Fruit fly (Drosophila melanogaster) whole organism, embryonic: ENCODE data around the gene CG1532.
A peak's percentile ranks its signal among the peaks of the same experiment; 100 is the strongest.

Experiments used
- Asciz ChIP-seq: fragments of 200-800 bp; sonication (Bioruptor generic); optimal IDR thresholded peaks from 2 replicates; lab custom pipeline; 2017; ENCODE audit warnings: missing biosample characterization, mild to moderate bottlenecking, missing genetic modification characterization, missing genetic modification reagents
- CG10209 ChIP-seq: fragments of 200-800 bp; sonication (Bioruptor generic); optimal IDR thresholded peaks from 3 replicates; lab custom pipeline; 2017; ENCODE audit warnings: missing biosample characterization, mild to moderate bottlenecking, missing genetic modification characterization, missing genetic modification reagents
- CG10979 ChIP-seq: fragments of 200-800 bp; sonication (Bioruptor generic); optimal IDR thresholded peaks from 2 replicates; lab custom pipeline; 2018; ENCODE audit warnings: missing biosample characterization, mild to moderate bottlenecking, missing genetic modification characterization, moderate library complexity
- CG11247 ChIP-seq: fragments of 200-800 bp; sonication (Bioruptor generic); IDR thresholded peaks from 2 replicates; pipeline ENCODE4 v1.3.6; 2022; ENCODE audit warnings: missing biosample characterization, missing genetic modification characterization
- CG11560 ChIP-seq: fragments of 200-800 bp; sonication (Bioruptor generic); IDR thresholded peaks from 3 replicates; pipeline ENCODE4 v1.3.6; 2022; ENCODE audit warnings: missing biosample characterization, missing genetic modification characterization
- CG12659 ChIP-seq: fragments of 200-800 bp; sonication (Bioruptor generic); optimal IDR thresholded peaks from 3 replicates; lab custom pipeline; 2017; ENCODE audit warnings: mild to moderate bottlenecking, missing biosample characterization, missing genetic modification reagents, missing genetic modification characterization
- CG13424 ChIP-seq: fragments of 200-800 bp; sonication (Bioruptor generic); optimal IDR thresholded peaks from 2 replicates; lab custom pipeline; 2019; ENCODE audit warnings: missing biosample characterization, mild to moderate bottlenecking, missing genetic modification characterization, moderate library complexity
- CG14014 ChIP-seq: fragments of 200-800 bp; sonication (Bioruptor generic); IDR thresholded peaks from 2 replicates; pipeline ENCODE4 v1.3.6; 2022; ENCODE audit warnings: missing biosample characterization, missing genetic modification characterization
- CG14050 ChIP-seq: fragments of 200-800 bp; sonication (Bioruptor generic); IDR thresholded peaks from 3 replicates; pipeline ENCODE4 v1.3.6; 2022; ENCODE audit warnings: missing biosample characterization, missing genetic modification characterization
- CG15601 ChIP-seq: fragments of 200-800 bp; sonication (Bioruptor generic); optimal IDR thresholded peaks from 3 replicates; lab custom pipeline; 2019; ENCODE audit warnings: missing biosample characterization, mild to moderate bottlenecking, missing genetic modification characterization, moderate library complexity
- CG17328 ChIP-seq: fragments of 200-800 bp; sonication (Bioruptor generic); IDR thresholded peaks from 2 replicates; pipeline ENCODE4 v1.3.6; 2022; ENCODE audit warnings: missing biosample characterization, missing genetic modification characterization
- CG17359 ChIP-seq: fragments of 200-800 bp; sonication (Bioruptor generic); optimal IDR thresholded peaks from 3 replicates; lab custom pipeline; 2018; ENCODE audit warnings: missing biosample characterization, mild to moderate bottlenecking, missing genetic modification characterization, moderate library complexity
- CG17568 ChIP-seq: fragments of 200-800 bp; sonication (Bioruptor generic); optimal IDR thresholded peaks from 2 replicates; lab custom pipeline; 2018; ENCODE audit warnings: missing biosample characterization, mild to moderate bottlenecking, missing genetic modification characterization, moderate library complexity
- CG17912 ChIP-seq: fragments of 200-800 bp; sonication (Bioruptor generic); optimal IDR thresholded peaks from 2 replicates; lab custom pipeline; 2018; ENCODE audit warnings: missing biosample characterization, mild to moderate bottlenecking, missing genetic modification characterization
- CG1792 ChIP-seq: fragments of 200-800 bp; sonication (Bioruptor generic); optimal IDR thresholded peaks from 2 replicates; lab custom pipeline; 2016; ENCODE audit warnings: missing biosample characterization, missing genetic modification characterization
- CG18262 ChIP-seq: fragments of 200-800 bp; optimal IDR thresholded peaks from 3 replicates; lab custom pipeline; 2019; ENCODE audit warnings: missing biosample characterization, mild to moderate bottlenecking, missing genetic modification characterization, moderate library complexity
- CG18619 ChIP-seq: fragments of 200-800 bp; sonication (Bioruptor generic); optimal IDR thresholded peaks from 3 replicates; lab custom pipeline; 2017; ENCODE audit warnings: missing biosample characterization, mild to moderate bottlenecking, missing genetic modification characterization
- CG31388 ChIP-seq: fragments of 200-800 bp; sonication (Bioruptor generic); optimal IDR thresholded peaks from 2 replicates; lab custom pipeline; 2016; ENCODE audit warnings: missing biosample characterization, missing genetic modification characterization
- CG32767 ChIP-seq: fragments of 200-800 bp; sonication (Bioruptor generic); IDR thresholded peaks from 2 replicates; pipeline ENCODE4 v1.3.6; 2022; ENCODE audit warnings: missing biosample characterization, missing genetic modification characterization
- CG3995 ChIP-seq: fragments of 200-800 bp; sonication (Bioruptor generic); optimal IDR thresholded peaks from 3 replicates; lab custom pipeline; 2016; ENCODE audit warnings: missing biosample characterization, missing genetic modification characterization
- CG4404 ChIP-seq: fragments of 200-800 bp; sonication (Bioruptor generic); IDR thresholded peaks from 2 replicates; pipeline ENCODE4 v1.3.6; 2022; ENCODE audit warnings: missing biosample characterization, missing genetic modification characterization
- CG5953 ChIP-seq: fragments of 200-800 bp; sonication (Bioruptor generic); IDR thresholded peaks from 2 replicates; pipeline ENCODE4 v1.3.6; 2022; ENCODE audit warnings: missing biosample characterization, missing genetic modification characterization
- CG6175 ChIP-seq: fragments of 200-800 bp; sonication (Bioruptor generic); IDR thresholded peaks from 3 replicates; pipeline ENCODE4 v1.3.6; 2022; ENCODE audit warnings: missing biosample characterization, missing genetic modification characterization
- CG6765 ChIP-seq: fragments of 200-800 bp; sonication (Bioruptor generic); optimal IDR thresholded peaks from 3 replicates; lab custom pipeline; 2017; ENCODE audit warnings: missing biosample characterization, mild to moderate bottlenecking, missing genetic modification characterization
- CG7271 ChIP-seq: fragments of 200-800 bp; sonication (Bioruptor generic); optimal IDR thresholded peaks from 2 replicates; lab custom pipeline; 2018; ENCODE audit warnings: missing biosample characterization, mild to moderate bottlenecking, missing genetic modification characterization, moderate library complexity
- CG7987 ChIP-seq: fragments of 200-800 bp; sonication (Bioruptor generic); optimal IDR thresholded peaks from 2 replicates; lab custom pipeline; 2018; ENCODE audit warnings: missing biosample characterization, mild to moderate bottlenecking, missing genetic modification characterization, moderate library complexity
- CHES-1-like ChIP-seq: fragments of 200-800 bp; sonication (Bioruptor generic); optimal IDR thresholded peaks from 2 replicates; lab custom pipeline; 2016; ENCODE audit warnings: missing biosample characterization, missing genetic modification characterization
- Chrac-16 ChIP-seq: fragments of 200-800 bp; sonication (Bioruptor generic); optimal IDR thresholded peaks from 3 replicates; lab custom pipeline; 2016; ENCODE audit warnings: missing biosample characterization, missing genetic modification characterization
- Dad ChIP-seq: fragments of 200-800 bp; sonication (Bioruptor generic); optimal IDR thresholded peaks from 3 replicates; lab custom pipeline; 2016; ENCODE audit warnings: missing biosample characterization, missing genetic modification characterization
- Dll ChIP-seq: fragments of 200-800 bp; sonication (Bioruptor generic); IDR thresholded peaks from 4 replicates; pipeline ENCODE4 v1.3.6; 2022; ENCODE audit warnings: missing biosample characterization, missing genetic modification characterization; ENCODE audit not compliant: partially characterized antibody
- Poxn ChIP-seq: fragments of 200-800 bp; sonication (Bioruptor generic); IDR thresholded peaks from 2 replicates; pipeline ENCODE4 v1.3.6; 2022; ENCODE audit warnings: missing biosample characterization, missing genetic modification characterization
- Sox100B ChIP-seq: fragments of 200-800 bp; sonication (Bioruptor generic); optimal IDR thresholded peaks from 3 replicates; lab custom pipeline; 2018; ENCODE audit warnings: missing biosample characterization, mild to moderate bottlenecking, missing genetic modification characterization
- amos ChIP-seq: fragments of 200-800 bp; sonication (Bioruptor generic); IDR thresholded peaks from 2 replicates; pipeline ENCODE4 v1.3.6; 2022; ENCODE audit warnings: missing biosample characterization, missing genetic modification characterization; ENCODE audit not compliant: partially characterized antibody
- ap ChIP-seq: fragments of 200-800 bp; sonication (Bioruptor generic); IDR thresholded peaks from 2 replicates; pipeline ENCODE4 v1.3.6; 2022; ENCODE audit warnings: missing biosample characterization, missing genetic modification characterization
- chinmo ChIP-seq: fragments of 200-800 bp; sonication (Bioruptor generic); IDR thresholded peaks from 4 replicates; pipeline ENCODE4 v1.3.6; 2022; ENCODE audit warnings: missing biosample characterization, missing genetic modification characterization; ENCODE audit not compliant: partially characterized antibody
- croc ChIP-seq: fragments of 200-800 bp; sonication (Bioruptor generic); conservative IDR thresholded peaks from 3 replicates; pipeline ENCODE4 v1.3.6; 2022; ENCODE audit warnings: missing biosample characterization, missing genetic modification characterization
- da ChIP-seq: fragments of 200-800 bp; sonication (Bioruptor generic); optimal IDR thresholded peaks from 2 replicates; lab custom pipeline; 2016; ENCODE audit warnings: missing biosample characterization, missing genetic modification characterization
- fd96Cb ChIP-seq: fragments of 200-800 bp; sonication (Bioruptor generic); optimal IDR thresholded peaks from 2 replicates; lab custom pipeline; 2018; ENCODE audit warnings: missing biosample characterization, mild to moderate bottlenecking, missing genetic modification characterization, moderate library complexity
- gem ChIP-seq: fragments of 200-800 bp; sonication (Bioruptor generic); optimal IDR thresholded peaks from 2 replicates; lab custom pipeline; 2019; ENCODE audit warnings: missing biosample characterization, mild to moderate bottlenecking, missing genetic modification characterization, moderate library complexity
- hb ChIP-seq: fragments of 200-800 bp; sonication (Bioruptor generic); IDR thresholded peaks from 3 replicates; pipeline ENCODE4 v1.3.6; 2022; ENCODE audit warnings: missing biosample characterization, missing genetic modification characterization; ENCODE audit not compliant: partially characterized antibody
- jing ChIP-seq: fragments of 200-800 bp; sonication (Bioruptor generic); optimal IDR thresholded peaks from 2 replicates; lab custom pipeline; 2018; ENCODE audit warnings: missing biosample characterization, mild to moderate bottlenecking, missing genetic modification characterization
- pb ChIP-seq: fragments of 200-800 bp; sonication (Bioruptor generic); optimal IDR thresholded peaks from 3 replicates; lab custom pipeline; 2016; ENCODE audit warnings: missing biosample characterization, missing genetic modification characterization
- pita ChIP-seq: fragments of 200-800 bp; sonication (Bioruptor generic); optimal IDR thresholded peaks from 2 replicates; lab custom pipeline; 2017; ENCODE audit warnings: missing biosample characterization, mild to moderate bottlenecking, missing genetic modification characterization
- so ChIP-seq: fragments of 200-800 bp; sonication (Bioruptor generic); IDR thresholded peaks from 3 replicates; pipeline ENCODE4 v1.3.6; 2022; ENCODE audit warnings: missing biosample characterization, missing genetic modification characterization
- sob ChIP-seq: fragments of 200-800 bp; sonication (Bioruptor generic); IDR thresholded peaks from 2 replicates; pipeline ENCODE4 v1.3.6; 2022; ENCODE audit warnings: missing biosample characterization, missing genetic modification characterization
- tin ChIP-seq: fragments of 200-800 bp; sonication (Bioruptor generic); optimal IDR thresholded peaks from 3 replicates; lab custom pipeline; 2016; ENCODE audit warnings: missing biosample characterization, missing genetic modification characterization
- tio ChIP-seq: fragments of 200-800 bp; sonication (Bioruptor generic); optimal IDR thresholded peaks from 2 replicates; lab custom pipeline; 2017; ENCODE audit warnings: missing biosample characterization, missing genetic modification characterization, inconsistent platforms
- ttk ChIP-seq: fragments of 200-800 bp; sonication (Bioruptor generic); IDR thresholded peaks from 2 replicates; pipeline ENCODE4 v2.1.2; 2022; ENCODE audit warnings: missing biosample characterization, missing genetic modification characterization
- unc-4 ChIP-seq: fragments of 200-800 bp; sonication (Bioruptor generic); IDR thresholded peaks from 2 replicates; pipeline ENCODE4 v1.3.6; 2022; ENCODE audit warnings: missing biosample characterization, missing genetic modification characterization; ENCODE audit not compliant: partially characterized antibody
- unpg ChIP-seq: fragments of 200-800 bp; sonication (Bioruptor generic); optimal IDR thresholded peaks from 3 replicates; lab custom pipeline; 2018; ENCODE audit warnings: missing biosample characterization, mild to moderate bottlenecking, missing genetic modification characterization, moderate library complexity
- zf30C ChIP-seq: fragments of 200-800 bp; sonication (Bioruptor generic); optimal IDR thresholded peaks from 3 replicates; lab custom pipeline; 2018; ENCODE audit warnings: missing biosample characterization, mild to moderate bottlenecking, missing genetic modification characterization
- zfh2 ChIP-seq: fragments of 200-800 bp; sonication (Bioruptor generic); optimal IDR thresholded peaks from 2 replicates; lab custom pipeline; 2016; ENCODE audit warnings: missing biosample characterization, missing genetic modification characterization

The CG1532 gene

DNA sequence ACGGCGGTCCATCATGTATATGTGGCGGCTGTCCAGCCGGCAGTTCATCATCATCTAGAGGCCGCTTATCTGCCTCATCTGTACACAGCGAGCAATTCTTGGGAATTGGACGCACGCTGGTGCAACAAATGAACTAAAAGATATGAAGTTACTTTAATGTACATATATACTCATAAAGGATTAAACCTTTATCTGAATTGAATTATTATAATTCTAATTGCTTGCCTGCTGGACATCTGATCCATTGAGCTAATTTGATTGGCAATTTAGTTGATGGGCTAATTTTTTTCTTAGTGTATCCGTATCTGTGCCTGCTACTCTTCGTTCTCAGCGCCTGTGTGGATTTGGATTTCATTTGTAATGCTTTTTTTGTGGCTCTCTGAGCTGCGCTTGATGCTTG lies 44.8 kb upstream of the CG1532 start (continued):
- TF ChIP-seq CHES-1-like (GFP tag; lab: Kevin White, UChicago) (no peak), CG3995 (GFP tag; lab: Kevin White, UChicago) (no peak), CG17568 (GFP tag; lab: Kevin White, UChicago) (no peak), CG10979 (tag; lab: Kevin White, UChicago) (peak; percentile 24), CG18619 (GFP tag; lab: Kevin White, UChicago) (no peak), CG17328 (GFP tag; lab: Robert Waterston, UW) (no peak), CG17359 (peak; percentile 12), unpg (GFP tag; lab: Kevin White, UChicago) (peak; percentile 3), da (GFP tag; lab: Kevin White, UChicago) (no peak), CG11560 (tag; lab: Robert Waterston, UW) (no peak), CG10209 (GFP tag; lab: Kevin White, UChicago) (no peak), amos (GFP tag; lab: Robert Waterston, UW) (no peak), pb (GFP tag; lab: Kevin White, UChicago) (no peak), Dad (GFP tag; lab: Kevin White, UChicago) (no peak), Asciz (GFP tag; lab: Kevin White, UChicago) (no peak), gem (tag; lab: Kevin White, UChicago) (peak; percentile 42), Poxn (GFP tag; lab: Robert Waterston, UW) (no peak), CG6175 (GFP tag; lab: Robert Waterston, UW) (no peak), CG5953 (no peak), chinmo (GFP tag; lab: Robert Waterston, UW) (no peak), croc (no peak), tin (GFP tag; lab: Kevin White, UChicago) (peak; percentile 35), unc-4 (no peak), sob (GFP tag; lab: Robert Waterston, UW) (no peak), CG14014 (GFP tag; lab: Robert Waterston, UW) (no peak), CG12659 (GFP tag; lab: Kevin White, UChicago) (no peak), Sox100B (GFP tag; lab: Kevin White, UChicago) (no peak), ap (GFP tag; lab: Robert Waterston, UW) (no peak), CG13424 (tag; lab: Kevin White, UChicago) (peak; percentile 1), CG32767 (GFP tag; lab: Robert Waterston, UW) (no peak), CG6765 (no peak), CG31388 (GFP tag; lab: Kevin White, UChicago) (no peak), CG7271 (tag; lab: Kevin White, UChicago) (no peak), CG18262 (tag; lab: Kevin White, UChicago) (peak; percentile 10), CG4404 (GFP tag; lab: Robert Waterston, UW) (no peak), Dll (no peak), CG7987 (GFP tag; lab: Kevin White, UChicago) (no peak), jing (GFP tag; lab: Kevin White, UChicago) (no peak), CG11247 (GFP tag; lab: Robert Waterston, UW) (no peak), CG15601 (no peak), zfh2 (GFP tag; lab: Kevin White, UChicago) (no peak), fd96Cb (tag; lab: Kevin White, UChicago) (peak; percentile 13), tio (GFP tag; lab: Kevin White, UChicago) (peak; percentile 13), CG17912 (no peak), hb (no peak), Chrac-16 (GFP tag; lab: Kevin White, UChicago) (no peak), CG1792 (no peak), ttk (GFP tag; lab: Robert Waterston, UW) (no peak), so (GFP tag; lab: Robert Waterston, UW) (no peak), zf30C (GFP tag; lab: Kevin White, UChicago) (peak; percentile 17), pita (GFP tag; lab: Kevin White, UChicago) (no peak), CG14050 (GFP tag; lab: Robert Waterston, UW) (no peak)
